Worm (Caenorhabditis elegans) whole organism, young adult: ENCODE measurements around the gene Y40H7A.4.

Experiments used
- ama-1 ChIP-seq, 3 experiments: fragments of 150-350 bp in 1 of 3; sonication (generic microtip) in 2 of 3; optimal IDR thresholded peaks; 2 replicates each; lab custom pipeline; 2014 to 2018; ENCODE audit warnings: missing biosample characterization in 2 of 3, missing genetic modification characterization in 2 of 3, missing genetic modification reagents in 2 of 3
- bed-2 ChIP-seq: fragments of 200-800 bp; sonication (Bioruptor generic); IDR thresholded peaks from 2 replicates; pipeline ENCODE4 v1.3.6; 2022; ENCODE audit warnings: missing genetic modification reagents, missing genetic modification characterization, missing compliant biosample characterization
- him-1 ChIP-seq: sonication (generic microtip); optimal IDR thresholded peaks from 2 replicates; lab custom pipeline; 2016; ENCODE audit warnings: missing genotype, missing genetic modification reagents, missing genetic modification characterization, missing compliant biosample characterization
- hrde-1 ChIP-seq: sonication (generic microtip); optimal IDR thresholded peaks from 2 replicates; lab custom pipeline; 2016; ENCODE audit warnings: missing genetic modification characterization, mild to moderate bottlenecking, missing compliant biosample characterization, moderate library complexity, missing genotype, missing genetic modification reagents, borderline replicate concordance
- mel-28 ChIP-seq: sonication (generic microtip); optimal IDR thresholded peaks from 2 replicates; lab custom pipeline; 2016; ENCODE audit warnings: borderline replicate concordance, mild to moderate bottlenecking, missing genetic modification characterization, missing compliant biosample characterization
- unc-62 ChIP-seq: fragments of 150-350 bp; optimal IDR thresholded peaks from 2 replicates; lab custom pipeline; 2014; ENCODE audit warnings: missing biosample characterization, missing genetic modification reagents, missing genetic modification characterization
- ztf-3 ChIP-seq: fragments of 200-800 bp; sonication (Bioruptor generic); optimal IDR thresholded peaks from 2 replicates; lab custom pipeline; 2018; ENCODE audit warnings: mild to moderate bottlenecking, missing genetic modification characterization, missing compliant biosample characterization

DNA sequence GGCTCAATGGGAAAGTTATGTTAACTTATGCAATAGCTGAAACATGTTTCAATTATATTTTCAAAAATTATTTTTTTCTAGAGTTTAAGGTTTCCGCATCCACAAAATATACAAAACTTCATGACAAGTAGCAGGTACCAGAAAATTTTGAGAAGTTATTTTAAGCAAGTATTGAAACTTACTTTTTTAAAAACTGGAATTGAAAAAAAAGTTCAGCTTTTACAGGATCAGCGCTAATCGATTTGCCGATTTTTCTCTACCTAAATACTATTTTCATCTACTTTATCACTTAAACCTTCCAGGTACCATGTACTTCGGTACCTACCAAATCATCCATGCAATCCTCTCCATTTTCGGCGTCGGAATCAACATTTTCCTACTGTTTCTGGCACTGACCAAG, 4.3 kb upstream of the Y40H7A.4 start, which contains the start of gene srd-23:
- TF ChIP-seq mel-28 (tag; lab: Kevin White, UChicago) (no peak), ama-1 (optimal IDR thresholded peaks at IDR 0.05; lab: Kevin White, UChicago) (no peak), ama-1 (GFP tag; optimal IDR thresholded peaks at IDR 0.05; lab: Kevin White, UChicago) (no peak), bed-2 (GFP tag; lab: Robert Waterston, UW) (no peak), ztf-3 (GFP tag; lab: Kevin White, UChicago) (no peak), him-1 (no peak), hrde-1 (tag; lab: Kevin White, UChicago) (no peak), unc-62 (no peak)
